Worm (Caenorhabditis elegans): Measurements from ENCODE around the gene best-4.

- TF ChIP-seq ama-1 (optimal IDR thresholded peaks at IDR 0.05) (no peak), ceh-13 (GFP tag; optimal IDR thresholded peaks at IDR 0.05) (no peak), aly-1 (tag; optimal IDR thresholded peaks at IDR 0.05) (no peak), hmg-4 (GFP tag; optimal IDR thresholded peaks at IDR 0.05) (no peak), tbx-11 (GFP tag; IDR thresholded peaks at IDR 0.05) (no peak)
Observed at ce11 chrII:37213-37612, 25.5 kb upstream of the best-4 start, which contains the start of gene F23F1.6.

Data from whole organism, early embryonic.